Fruit fly (Drosophila melanogaster): ENCODE data around the gene CG9330.

The CG9330 gene

DNA sequence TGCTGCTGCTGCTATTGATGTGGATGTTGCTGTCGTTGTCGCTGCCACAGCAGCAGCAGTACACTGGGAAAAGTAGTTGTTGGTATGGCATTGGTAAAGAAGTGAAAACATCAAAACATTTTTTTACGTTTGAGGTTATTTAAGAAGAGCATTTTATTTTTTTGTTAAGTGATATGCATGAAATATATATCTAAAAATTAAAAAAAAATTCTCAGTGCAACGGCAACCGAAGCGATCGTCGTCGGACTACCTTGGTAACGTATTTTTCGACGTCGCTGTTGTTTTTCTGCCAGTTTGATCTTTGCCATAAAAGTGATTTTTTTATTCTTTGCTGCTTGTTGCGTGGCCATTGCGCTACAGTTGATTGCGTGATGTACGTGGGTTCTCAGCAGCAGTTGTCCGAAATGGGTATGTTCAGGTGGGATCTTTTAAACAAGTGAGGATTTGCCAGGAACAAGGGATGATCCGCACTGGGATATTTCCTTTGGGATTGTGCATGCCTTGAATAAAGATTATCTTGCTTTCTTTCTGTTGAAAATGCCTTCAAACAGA lies 25.3 kb upstream of the CG9330 start (continued):
- TF ChIP-seq bsh (GFP tag; optimal IDR thresholded peaks at IDR 0.05), result peak; percentile 95 to 98
- TF ChIP-seq lov (optimal IDR thresholded peaks at IDR 0.05), result no peak
- peak; percentile 97 for TF ChIP-seq lov (GFP tag; IDR thresholded peaks at IDR 0.05)
- peak; percentile 79 for TF ChIP-seq CG4360 (GFP tag; IDR thresholded peaks at IDR 0.05)
- peak; percentile 95 for TF ChIP-seq CG8290 (GFP tag; optimal IDR thresholded peaks at IDR 0.05)
- TF ChIP-seq CG8290 (tag; optimal IDR thresholded peaks at IDR 0.05), result peak; percentile 76 to 94
- peak; percentile 61 for TF ChIP-seq shn (GFP tag; optimal IDR thresholded peaks at IDR 0.05)
- no peak for TF ChIP-seq zen2 (GFP tag; IDR thresholded peaks at IDR 0.05; ENCODE audit: partially characterized antibody)
- peak; percentile 94 for TF ChIP-seq Awh (GFP tag; IDR thresholded peaks at IDR 0.05)
- peak; percentile 92 for TF ChIP-seq CG12236 (GFP tag; optimal IDR thresholded peaks at IDR 0.05)
- peak; percentile 81 for TF ChIP-seq CG5180 (GFP tag; optimal IDR thresholded peaks at IDR 0.05)
- peak; percentile 88 for TF ChIP-seq gro (GFP tag; optimal IDR thresholded peaks at IDR 0.05)
- no peak; the same call in 1 of the 2 replicates for TF ChIP-seq dan (GFP tag; IDR thresholded peaks at IDR 0.05)
- peak; percentile 90 for TF ChIP-seq CG8089 (GFP tag; optimal IDR thresholded peaks at IDR 0.05)
- peak; percentile 94 for TF ChIP-seq bcd (GFP tag; optimal IDR thresholded peaks at IDR 0.05)
- peak; percentile 94 for TF ChIP-seq trh (GFP tag; optimal IDR thresholded peaks at IDR 0.05)
- TF ChIP-seq CG17829 (tag; optimal IDR thresholded peaks at IDR 0.05), result peak; percentile 98
- TF ChIP-seq CG1603 (tag; optimal IDR thresholded peaks at IDR 0.05), result peak; percentile 86
- TF ChIP-seq Drgx (GFP tag; IDR thresholded peaks at IDR 0.05), result peak; percentile 99
- TF ChIP-seq D19B (GFP tag; optimal IDR thresholded peaks at IDR 0.05), result peak; percentile 77
- peak; percentile 91 for TF ChIP-seq D19A (tag; optimal IDR thresholded peaks at IDR 0.05)
- peak; percentile 98 for TF ChIP-seq zf30C (GFP tag; optimal IDR thresholded peaks at IDR 0.05)
- peak; percentile 95 for TF ChIP-seq PHDP (tag; optimal IDR thresholded peaks at IDR 0.05)
- TF ChIP-seq CG9817 (tag; optimal IDR thresholded peaks at IDR 0.05), result peak; percentile 95
- TF ChIP-seq CG9609 (GFP tag; optimal IDR thresholded peaks at IDR 0.05), result peak; percentile 87
- TF ChIP-seq Hr78 (GFP tag; optimal IDR thresholded peaks at IDR 0.05), result peak in 1 of 2 experiments; percentile 78
- peak; percentile 83; the same call in 1 of the 2 replicates for TF ChIP-seq Lim3 (GFP tag; IDR thresholded peaks at IDR 0.05)
- TF ChIP-seq vvl (GFP tag; IDR thresholded peaks at IDR 0.05), result peak; percentile 98
- TF ChIP-seq CG4617 (GFP tag; optimal IDR thresholded peaks at IDR 0.05; ENCODE audit: borderline replicate concordance), result peak; percentile 90
- TF ChIP-seq Adf1 (GFP tag; IDR thresholded peaks at IDR 0.05), result peak; percentile 88
- TF ChIP-seq ash1 (GFP tag; optimal IDR thresholded peaks at IDR 0.05), result peak; percentile 44
- peak; percentile 89 for TF ChIP-seq gce (GFP tag; IDR thresholded peaks at IDR 0.05)
- TF ChIP-seq Hey (tag; optimal IDR thresholded peaks at IDR 0.05), result peak; percentile 75
- no peak for TF ChIP-seq CG42726 (GFP tag; IDR thresholded peaks at IDR 0.05; ENCODE audit: partially characterized antibody)
- TF ChIP-seq CG2678 (tag; optimal IDR thresholded peaks at IDR 0.05), result peak; percentile 96
- peak; percentile 86 for TF ChIP-seq sima (GFP tag; optimal IDR thresholded peaks at IDR 0.05)
- TF ChIP-seq hbn (GFP tag; IDR thresholded peaks at IDR 0.05; ENCODE audit: partially characterized antibody), result no peak
- TF ChIP-seq Poxn (GFP tag; IDR thresholded peaks at IDR 0.05), result peak; percentile 48; the same call in 1 of the 2 replicates
- peak; percentile 97 for TF ChIP-seq chm (GFP tag; IDR thresholded peaks at IDR 0.05)
- peak; percentile 93 for TF ChIP-seq nerfin-1 (tag; optimal IDR thresholded peaks at IDR 0.05)
- TF ChIP-seq tll (GFP tag; optimal IDR thresholded peaks at IDR 0.05), result peak in 1 of 2 experiments; percentile 92
- TF ChIP-seq hb (GFP tag; IDR thresholded peaks at IDR 0.05; ENCODE audit: partially characterized antibody), result no peak
- peak; percentile 71; the same call in 2 of the 3 replicates for TF ChIP-seq sr (GFP tag; IDR thresholded peaks at IDR 0.05)
- TF ChIP-seq CG13894 (tag; optimal IDR thresholded peaks at IDR 0.05), result peak; percentile 91
- peak; percentile 93 for TF ChIP-seq Dek (tag; optimal IDR thresholded peaks at IDR 0.05)
- TF ChIP-seq prd (optimal IDR thresholded peaks at IDR 0.05), result no peak
- peak; percentile 99 for TF ChIP-seq prd (GFP tag; IDR thresholded peaks at IDR 0.05)
- TF ChIP-seq CG16813 (GFP tag; IDR thresholded peaks at IDR 0.05; ENCODE audit: partially characterized antibody), result no peak
- TF ChIP-seq CG13123 (GFP tag; optimal IDR thresholded peaks at IDR 0.05), result peak; percentile 91
- peak; percentile 95 for TF ChIP-seq CG10959 (GFP tag; IDR thresholded peaks at IDR 0.05)
